Fruit fly (Drosophila melanogaster) whole organism, embryonic: ENCODE data around the gene CG42495.

Source experiments
- Atf6 ChIP-seq: fragments of 200-800 bp; sonication (Bioruptor generic); IDR thresholded peaks from 2 replicates; pipeline ENCODE4 v1.3.6; 2022; ENCODE audit warnings: missing biosample characterization, missing genetic modification characterization
- BEAF-32 ChIP-seq: fragments of 200-800 bp; sonication (Bioruptor generic); optimal IDR thresholded peaks from 3 replicates; lab custom pipeline; 2017; ENCODE audit warnings: missing biosample characterization, missing genetic modification characterization, mild to moderate bottlenecking, moderate library complexity, missing genetic modification reagents
- Bgb ChIP-seq: fragments of 200-800 bp; sonication (Bioruptor generic); IDR thresholded peaks from 2 replicates; pipeline ENCODE4 v1.3.6; 2022; ENCODE audit warnings: missing biosample characterization, missing genetic modification characterization; ENCODE audit not compliant: partially characterized antibody
- CG10267 ChIP-seq: fragments of 200-800 bp; sonication (Bioruptor generic); optimal IDR thresholded peaks from 2 replicates; lab custom pipeline; 2018; ENCODE audit warnings: missing biosample characterization, mild to moderate bottlenecking, missing genetic modification characterization, moderate library complexity
- CG10274 ChIP-seq: fragments of 200-800 bp; sonication (Bioruptor generic); optimal IDR thresholded peaks from 3 replicates; lab custom pipeline; 2017; ENCODE audit warnings: missing biosample characterization, mild to moderate bottlenecking, missing genetic modification characterization
- CG10431 ChIP-seq: fragments of 200-800 bp; sonication (Bioruptor generic); optimal IDR thresholded peaks from 3 replicates; lab custom pipeline; 2018; ENCODE audit warnings: missing biosample characterization, mild to moderate bottlenecking, missing genetic modification characterization
- CG11504 ChIP-seq: fragments of 200-800 bp; sonication (Bioruptor generic); optimal IDR thresholded peaks from 3 replicates; lab custom pipeline; 2019; ENCODE audit warnings: missing biosample characterization, mild to moderate bottlenecking, missing genetic modification characterization, moderate library complexity
- CG12744 ChIP-seq: fragments of 200-800 bp; sonication (Bioruptor generic); optimal IDR thresholded peaks from 2 replicates; lab custom pipeline; 2016; ENCODE audit warnings: missing biosample characterization, missing genetic modification characterization
- CG13624 ChIP-seq: fragments of 200-800 bp; sonication (Bioruptor generic); optimal IDR thresholded peaks from 2 replicates; lab custom pipeline; 2016; ENCODE audit warnings: missing biosample characterization, missing genetic modification characterization
- CG15514 ChIP-seq: fragments of 200-800 bp; sonication (Bioruptor generic); optimal IDR thresholded peaks from 3 replicates; lab custom pipeline; 2017; ENCODE audit warnings: missing biosample characterization, missing genetic modification characterization, mild to moderate bottlenecking, moderate library complexity, missing genetic modification reagents
- CG15601 ChIP-seq: fragments of 200-800 bp; sonication (Bioruptor generic); optimal IDR thresholded peaks from 3 replicates; lab custom pipeline; 2019; ENCODE audit warnings: missing biosample characterization, mild to moderate bottlenecking, missing genetic modification characterization, moderate library complexity
- CG1603 ChIP-seq: fragments of 200-800 bp; sonication (Bioruptor generic); optimal IDR thresholded peaks from 2 replicates; lab custom pipeline; 2019; ENCODE audit warnings: missing biosample characterization, mild to moderate bottlenecking, missing genetic modification characterization, moderate library complexity
- CG17328 ChIP-seq: fragments of 200-800 bp; sonication (Bioruptor generic); IDR thresholded peaks from 2 replicates; pipeline ENCODE4 v1.3.6; 2022; ENCODE audit warnings: missing biosample characterization, missing genetic modification characterization
- CG17361 ChIP-seq: fragments of 200-800 bp; sonication (Bioruptor generic); IDR thresholded peaks from 3 replicates; pipeline ENCODE4 v1.3.6; 2022; ENCODE audit warnings: missing biosample characterization, missing genetic modification characterization
- CG18011 ChIP-seq: fragments of 200-800 bp; sonication (Bioruptor generic); optimal IDR thresholded peaks from 2 replicates; lab custom pipeline; 2017; ENCODE audit warnings: missing biosample characterization, missing genetic modification characterization, mild to moderate bottlenecking, moderate library complexity, missing genotype
- CG3407 ChIP-seq: fragments of 200-800 bp; sonication (Bioruptor generic); optimal IDR thresholded peaks from 2 replicates; lab custom pipeline; 2018; ENCODE audit warnings: missing biosample characterization, mild to moderate bottlenecking, missing genetic modification characterization
- CG34224 ChIP-seq: fragments of 200-800 bp; sonication (Bioruptor generic); IDR thresholded peaks from 3 replicates; pipeline ENCODE4 v1.3.6; 2022; ENCODE audit warnings: missing biosample characterization, missing genetic modification characterization; ENCODE audit not compliant: partially characterized antibody
- CG34422 ChIP-seq: fragments of 200-800 bp; sonication (Bioruptor generic); IDR thresholded peaks from 3 replicates; pipeline ENCODE4 v1.3.6; 2022; ENCODE audit warnings: missing biosample characterization, missing genetic modification characterization
- CG3995 ChIP-seq: fragments of 200-800 bp; sonication (Bioruptor generic); optimal IDR thresholded peaks from 3 replicates; lab custom pipeline; 2016; ENCODE audit warnings: missing biosample characterization, missing genetic modification characterization
- CG4617 ChIP-seq: fragments of 200-800 bp; sonication (Bioruptor generic); optimal IDR thresholded peaks from 3 replicates; lab custom pipeline; 2016; ENCODE audit warnings: missing biosample characterization, missing genetic modification characterization, borderline replicate concordance
- CG5953 ChIP-seq: fragments of 200-800 bp; sonication (Bioruptor generic); IDR thresholded peaks from 2 replicates; pipeline ENCODE4 v1.3.6; 2022; ENCODE audit warnings: missing biosample characterization, missing genetic modification characterization
- CG6689 ChIP-seq: fragments of 200-800 bp; sonication (Bioruptor generic); IDR thresholded peaks from 2 replicates; pipeline ENCODE4 v1.3.6; 2022; ENCODE audit warnings: missing biosample characterization, missing genetic modification characterization
- CG6854 ChIP-seq: fragments of 200-800 bp; sonication (Bioruptor generic); optimal IDR thresholded peaks from 3 replicates; lab custom pipeline; 2017; ENCODE audit warnings: missing biosample characterization, mild to moderate bottlenecking, missing genetic modification characterization
- CG7963 ChIP-seq: fragments of 200-800 bp; sonication (Bioruptor generic); IDR thresholded peaks from 3 replicates; pipeline ENCODE4 v1.3.6; 2022; ENCODE audit warnings: missing biosample characterization, missing genetic modification characterization; ENCODE audit not compliant: partially characterized antibody
- CG9215 ChIP-seq: fragments of 200-800 bp; sonication (Bioruptor generic); IDR thresholded peaks from 2 replicates; pipeline ENCODE4 v1.3.6; 2022; ENCODE audit warnings: missing biosample characterization, missing genetic modification characterization
- CG9797 ChIP-seq: fragments of 200-800 bp; sonication (Bioruptor generic); optimal IDR thresholded peaks from 3 replicates; lab custom pipeline; 2018; ENCODE audit warnings: missing biosample characterization, mild to moderate bottlenecking, missing genetic modification characterization
- CTCF ChIP-seq: fragments of 200-800 bp; sonication (Bioruptor generic); optimal IDR thresholded peaks from 2 replicates; lab custom pipeline; 2017; ENCODE audit warnings: missing biosample characterization, mild to moderate bottlenecking, missing genetic modification characterization, moderate library complexity
- Dip2 ChIP-seq: fragments of 200-800 bp; sonication (Bioruptor generic); IDR thresholded peaks from 2 replicates; pipeline ENCODE4 v1.3.6; 2022; ENCODE audit warnings: missing biosample characterization, missing genetic modification characterization
- Dll ChIP-seq: fragments of 200-800 bp; sonication (Bioruptor generic); IDR thresholded peaks from 4 replicates; pipeline ENCODE4 v1.3.6; 2022; ENCODE audit warnings: missing biosample characterization, missing genetic modification characterization; ENCODE audit not compliant: partially characterized antibody
- Ets97D ChIP-seq: fragments of 200-800 bp; sonication (Bioruptor generic); optimal IDR thresholded peaks from 3 replicates; lab custom pipeline; 2016; ENCODE audit warnings: missing biosample characterization, missing genetic modification characterization
- Fer1 ChIP-seq: fragments of 200-800 bp; sonication (Bioruptor generic); optimal IDR thresholded peaks from 2 replicates; lab custom pipeline; 2017; ENCODE audit warnings: missing biosample characterization, mild to moderate bottlenecking, missing genetic modification characterization
- HmgZ ChIP-seq: fragments of 200-800 bp; sonication (Bioruptor generic); optimal IDR thresholded peaks from 2 replicates; lab custom pipeline; 2018; ENCODE audit warnings: missing biosample characterization, mild to moderate bottlenecking, missing genetic modification characterization
- Lim3 ChIP-seq: fragments of 200-800 bp; sonication (Bioruptor generic); IDR thresholded peaks from 2 replicates; pipeline ENCODE4 v1.3.6; 2022; ENCODE audit warnings: missing biosample characterization, missing genetic modification characterization
- MBD-R2 ChIP-seq: fragments of 200-800 bp; sonication (Bioruptor generic); IDR thresholded peaks from 2 replicates; pipeline ENCODE4 v1.3.6; 2022; ENCODE audit warnings: missing biosample characterization, missing genetic modification characterization
- Sry-β ChIP-seq: fragments of 200-800 bp; sonication (Bioruptor generic); optimal IDR thresholded peaks from 2 replicates; lab custom pipeline; 2018; ENCODE audit warnings: missing biosample characterization, mild to moderate bottlenecking, missing genetic modification characterization, moderate library complexity
- Ssrp ChIP-seq: fragments of 200-800 bp; sonication (Bioruptor generic); optimal IDR thresholded peaks from 2 replicates; lab custom pipeline; 2018; ENCODE audit warnings: missing biosample characterization, mild to moderate bottlenecking, missing genetic modification characterization, moderate library complexity
- YL-1 ChIP-seq: fragments of 200-800 bp; sonication (Bioruptor generic); optimal IDR thresholded peaks from 3 replicates; lab custom pipeline; 2017; ENCODE audit warnings: missing biosample characterization, mild to moderate bottlenecking, missing genetic modification characterization
- al ChIP-seq: fragments of 200-800 bp; sonication (Bioruptor generic); IDR thresholded peaks from 2 replicates; pipeline ENCODE4 v1.3.6; 2022; ENCODE audit warnings: missing biosample characterization, missing genetic modification characterization
- ems ChIP-seq: fragments of 200-800 bp; sonication (Bioruptor generic); optimal IDR thresholded peaks from 3 replicates; lab custom pipeline; 2016; ENCODE audit warnings: missing biosample characterization, missing genetic modification characterization
- esg ChIP-seq: fragments of 200-800 bp; sonication (Bioruptor generic); conservative IDR thresholded peaks from 2 replicates; pipeline ENCODE4 v1.3.6; 2022; ENCODE audit warnings: missing biosample characterization, missing genetic modification characterization
- eve ChIP-seq, 2 experiments: fragments of >200 bp; optimal IDR thresholded peaks; 2 replicates each; lab custom pipeline; 2017; ENCODE audit warnings: missing biosample characterization in 2 of 2, missing genetic modification characterization in 2 of 2
- gce ChIP-seq: fragments of 200-800 bp; sonication (Bioruptor generic); IDR thresholded peaks from 3 replicates; pipeline ENCODE4 v1.3.6; 2022; ENCODE audit warnings: missing biosample characterization, missing genetic modification characterization
- hth ChIP-seq: fragments of >200 bp; optimal IDR thresholded peaks from 2 replicates; lab custom pipeline; 2017; ENCODE audit warnings: inconsistent platforms
- lov ChIP-seq, 2 experiments: fragments of 200-800 bp in 1 of 2; fragments of >200 bp in 1 of 2; sonication (Bioruptor generic) in 1 of 2; IDR thresholded peaks in 1 of 2; optimal IDR thresholded peaks in 1 of 2; 2 replicates in 1 of 2; 3 replicates in 1 of 2; pipeline versions ENCODE4 v1.3.6 to Lab custom; 2017 to 2022; ENCODE audit warnings: missing biosample characterization in 1 of 2, missing genetic modification characterization in 1 of 2
- luna ChIP-seq: fragments of 200-800 bp; sonication (Bioruptor generic); optimal IDR thresholded peaks from 2 replicates; lab custom pipeline; 2016; ENCODE audit warnings: missing biosample characterization, missing genetic modification characterization
- nerfin-1 ChIP-seq: fragments of 200-800 bp; sonication (Bioruptor generic); optimal IDR thresholded peaks from 3 replicates; lab custom pipeline; 2019; ENCODE audit warnings: missing biosample characterization, mild to moderate bottlenecking, missing genetic modification characterization, moderate library complexity
- pzg ChIP-seq: fragments of 200-800 bp; sonication (Bioruptor generic); optimal IDR thresholded peaks from 3 replicates; lab custom pipeline; 2018; ENCODE audit warnings: missing biosample characterization, mild to moderate bottlenecking, missing genetic modification characterization, moderate library complexity
- stwl ChIP-seq: fragments of 200-800 bp; sonication (Bioruptor generic); optimal IDR thresholded peaks from 3 replicates; lab custom pipeline; 2018; ENCODE audit warnings: missing biosample characterization, mild to moderate bottlenecking, missing genetic modification characterization, moderate library complexity
- unpg ChIP-seq: fragments of 200-800 bp; sonication (Bioruptor generic); optimal IDR thresholded peaks from 3 replicates; lab custom pipeline; 2018; ENCODE audit warnings: missing biosample characterization, mild to moderate bottlenecking, missing genetic modification characterization, moderate library complexity

The CG42495 gene

dm6 chr3L:18681550-18682217, 14.5 kb downstream of the CG42495 start, which contains the start of the genes Sgf11 and CG32202 (continued):
- TF ChIP-seq CG17328 (GFP tag; lab: Robert Waterston, UW) (peak; percentile 51; the same call in 1 of the 2 replicates), Dip2 (GFP tag; lab: Robert Waterston, UW) (no peak), CG15601 (tag; lab: Kevin White, UChicago) (peak; percentile 72), Sry-β (peak; percentile 20), CG7963 (no peak), CG10431 (GFP tag; lab: Kevin White, UChicago) (peak; percentile 18), CG6689 (GFP tag; lab: Robert Waterston, UW) (peak; percentile 53; the same call in 1 of the 2 replicates), CG4617 (GFP tag; lab: Kevin White, UChicago) (peak; percentile 44), Atf6 (GFP tag; lab: Robert Waterston, UW) (peak; percentile 56), luna (no peak), eve (GFP tag; optimal IDR thresholded peaks at IDR 0.05; lab: Kevin White, UChicago) (no peak), CG9797 (peak; percentile 29), BEAF-32 (GFP tag; lab: Kevin White, UChicago) (peak; percentile 34), CG3407 (peak; percentile 54), hth (lab: Kevin White, UChicago) (no peak), Lim3 (GFP tag; lab: Robert Waterston, UW) (no peak), Ets97D (GFP tag; lab: Kevin White, UChicago) (peak; percentile 46), CG9215 (GFP tag; lab: Robert Waterston, UW) (peak; percentile 43; the same call in 1 of the 2 replicates), CG6854 (GFP tag; lab: Kevin White, UChicago) (peak; percentile 1), CG34422 (GFP tag; lab: Robert Waterston, UW) (peak; percentile 47; the same call in 1 of the 3 replicates), Fer1 (peak; percentile 25), CG17361 (peak; percentile 80; the same call in 2 of the 3 replicates), Ssrp (tag; lab: Kevin White, UChicago) (peak; percentile 65), unpg (peak; percentile 68), esg (peak; percentile 53; the same call in 1 of the 2 replicates)
- TF ChIP-seq, all 482 proteins: peak for 212

- TF ChIP-seq Bgb (GFP tag; lab: Robert Waterston, UW) (peak; percentile 53; the same call in 1 of the 2 replicates), CG13624 (peak; percentile 8), al (GFP tag; lab: Robert Waterston, UW) (no peak), CG1603 (tag; lab: Kevin White, UChicago) (peak; percentile 21), YL-1 (GFP tag; lab: Kevin White, UChicago) (peak; percentile 85), CG10274 (GFP tag; lab: Kevin White, UChicago) (no peak), Dll (GFP tag; lab: Robert Waterston, UW) (0 out of 4 replicates have a peak, but pooled peaks have one; percentile 12), CG34224 (GFP tag; lab: Robert Waterston, UW) (peak; percentile 11; the same call in 1 of the 3 replicates), CG9797 (peak; percentile 65), CG12744 (GFP tag; lab: Kevin White, UChicago) (no peak), CG4617 (GFP tag; lab: Kevin White, UChicago) (peak; percentile 64), lov (optimal IDR thresholded peaks at IDR 0.05; lab: Kevin White, UChicago) (no peak), lov (GFP tag; IDR thresholded peaks at IDR 0.05; lab: Robert Waterston, UW) (no peak), CG18011 (GFP tag; lab: Kevin White, UChicago) (peak; percentile 47), HmgZ (tag; lab: Kevin White, UChicago) (peak; percentile 14), ems (GFP tag; lab: Kevin White, UChicago) (no peak), CG5953 (GFP tag; lab: Robert Waterston, UW) (no peak), CG11504 (peak; percentile 29), CG15514 (GFP tag; lab: Kevin White, UChicago) (peak; percentile 66), CTCF (GFP tag; lab: Kevin White, UChicago) (peak; percentile 66), MBD-R2 (GFP tag; lab: Robert Waterston, UW) (peak; percentile 45; the same call in 1 of the 2 replicates), gce (GFP tag; lab: Robert Waterston, UW) (no peak), pzg (peak; percentile 51), CG10267 (tag; lab: Kevin White, UChicago) (peak; percentile 1), stwl (peak; percentile 84), nerfin-1 (tag; lab: Kevin White, UChicago) (no peak), CG3995 (peak; percentile 75)
These were observed 16.7 kb downstream of the CG42495 start, which contains the start of gene Chmp1 for dm6 chr3L:18683846-18684245. Chmp1 (minus strand) TSS chr3L:18684061.
